Fruit fly (Drosophila melanogaster): ENCODE measurements around the gene Mgat2.

Gene Mgat2

dm6 chr3R:30058057-30058868, 36.2 kb upstream of the Mgat2 start, which contains the start of gene sima (continued):
- TF ChIP-seq CG17802 (tag; optimal IDR thresholded peaks at IDR 0.05) = no peak
- peak; percentile 41; the same call in 1 of the 2 replicates for TF ChIP-seq Drgx (GFP tag; IDR thresholded peaks at IDR 0.05)
- TF ChIP-seq zfh2 (GFP tag; optimal IDR thresholded peaks at IDR 0.05) = no peak
- TF ChIP-seq CG12219 (GFP tag; optimal IDR thresholded peaks at IDR 0.05) = no peak
- no peak for TF ChIP-seq CG8359 (GFP tag; optimal IDR thresholded peaks at IDR 0.05; ENCODE audit: borderline replicate concordance)
- TF ChIP-seq CG3995 (GFP tag; optimal IDR thresholded peaks at IDR 0.05) = peak; percentile 82
- TF ChIP-seq Optix (GFP tag; IDR thresholded peaks at IDR 0.05) = no peak
- TF ChIP-seq Max (GFP tag; optimal IDR thresholded peaks at IDR 0.05) = no peak
- TF ChIP-seq CG3838 (GFP tag; optimal IDR thresholded peaks at IDR 0.05) = no peak
- TF ChIP-seq dpn (GFP tag; optimal IDR thresholded peaks at IDR 0.05) = peak; percentile 29 to 53
- TF ChIP-seq ftz-f1 (GFP tag; optimal IDR thresholded peaks at IDR 0.05) = peak; percentile 45
- TF ChIP-seq CG11247 (GFP tag; IDR thresholded peaks at IDR 0.05) = no peak
- no peak for TF ChIP-seq CG15479 (GFP tag; optimal IDR thresholded peaks at IDR 0.05)
- no peak for TF ChIP-seq Hr39 (optimal IDR thresholded peaks at IDR 0.05)
- peak; percentile 64 for TF ChIP-seq Rfx (GFP tag; IDR thresholded peaks at IDR 0.05)
- TF ChIP-seq dmrt11E (tag; optimal IDR thresholded peaks at IDR 0.05) = no peak
- TF ChIP-seq CG2120 (GFP tag; optimal IDR thresholded peaks at IDR 0.05) = peak; percentile 65
- TF ChIP-seq CG8089 (GFP tag; optimal IDR thresholded peaks at IDR 0.05) = no peak
- peak; percentile 71 for TF ChIP-seq CG1603 (tag; optimal IDR thresholded peaks at IDR 0.05)
- peak; percentile 31 for TF ChIP-seq CG34376 (GFP tag; optimal IDR thresholded peaks at IDR 0.05)
- TF ChIP-seq Pdp1 (GFP tag; optimal IDR thresholded peaks at IDR 0.05) = peak; percentile 16 to 61
- no peak for TF ChIP-seq CG11723 (GFP tag; optimal IDR thresholded peaks at IDR 0.05)
- peak; percentile 61 for TF ChIP-seq CG32532 (GFP tag; IDR thresholded peaks at IDR 0.05)
- TF ChIP-seq CG7556 (GFP tag; optimal IDR thresholded peaks at IDR 0.05) = no peak
- TF ChIP-seq CG6791 (GFP tag; IDR thresholded peaks at IDR 0.05; ENCODE audit: partially characterized antibody) = 0 out of 3 replicates have a peak, but pooled peaks have one; percentile 31
- TF ChIP-seq sens-2 (GFP tag; IDR thresholded peaks at IDR 0.05) = no peak
- peak; percentile 11 for TF ChIP-seq tx (GFP tag; optimal IDR thresholded peaks at IDR 0.05)
- TF ChIP-seq dati (GFP tag; IDR thresholded peaks at IDR 0.05) = no peak
- TF ChIP-seq CG18599 (GFP tag; optimal IDR thresholded peaks at IDR 0.05) = peak; percentile 24
- TF ChIP-seq ssp (GFP tag; IDR thresholded peaks at IDR 0.05) = peak; percentile 39
- TF ChIP-seq CG11696 (GFP tag; IDR thresholded peaks at IDR 0.05) = no peak
- peak; percentile 21 for TF ChIP-seq Dp (GFP tag; optimal IDR thresholded peaks at IDR 0.05)
- TF ChIP-seq fd64A (GFP tag; optimal IDR thresholded peaks at IDR 0.05) = no peak
- no peak for TF ChIP-seq fu2 (GFP tag; optimal IDR thresholded peaks at IDR 0.05)
- TF ChIP-seq tll (GFP tag; optimal IDR thresholded peaks at IDR 0.05) = no peak
- no peak for TF ChIP-seq pros (GFP tag; optimal IDR thresholded peaks at IDR 0.05)
- TF ChIP-seq kah (GFP tag; optimal IDR thresholded peaks at IDR 0.05) = no peak
- TF ChIP-seq psq (GFP tag; optimal IDR thresholded peaks at IDR 0.05) = peak; percentile 98
- no peak for TF ChIP-seq CG6689 (GFP tag; IDR thresholded peaks at IDR 0.05)
- no peak for TF ChIP-seq cad (GFP tag; optimal IDR thresholded peaks at IDR 0.05)
- no peak for TF ChIP-seq CG31365 (tag; optimal IDR thresholded peaks at IDR 0.05)
- peak; percentile 90 for TF ChIP-seq CG9797 (GFP tag; optimal IDR thresholded peaks at IDR 0.05)
- TF ChIP-seq CG2129 (GFP tag; IDR thresholded peaks at IDR 0.05; ENCODE audit: partially characterized antibody) = no peak
- TF ChIP-seq slp2 (GFP tag; optimal IDR thresholded peaks at IDR 0.05) = no peak
- TF ChIP-seq Hmx (GFP tag; optimal IDR thresholded peaks at IDR 0.05) = no peak
- TF ChIP-seq CG6254 (GFP tag; optimal IDR thresholded peaks at IDR 0.05) = no peak
- TF ChIP-seq tup (GFP tag; optimal IDR thresholded peaks at IDR 0.05) = no peak
- TF ChIP-seq Ravus (GFP tag; IDR thresholded peaks at IDR 0.05) = no peak
- no peak for TF ChIP-seq ara (GFP tag; IDR thresholded peaks at IDR 0.05)
- TF ChIP-seq CG4424 (GFP tag; optimal IDR thresholded peaks at IDR 0.05) = peak; percentile 10

All from whole organism, embryonic.